Fruit fly (Drosophila melanogaster) whole organism, wandering third instar larva: ENCODE measurements around the gene CG31388.

Experiments
- CG32264 ChIP-seq: fragments of 200-800 bp; sonication (Bioruptor generic); optimal IDR thresholded peaks from 2 replicates; lab custom pipeline; 2016; ENCODE audit warnings: missing biosample characterization, missing genetic modification characterization
- CrebA ChIP-seq: fragments of 200-800 bp; sonication (Bioruptor generic); optimal IDR thresholded peaks from 2 replicates; lab custom pipeline; 2016; ENCODE audit warnings: missing biosample characterization, mild to moderate bottlenecking, missing genetic modification characterization, borderline replicate concordance
- Dfd ChIP-seq: fragments of >200 bp; optimal IDR thresholded peaks from 2 replicates; lab custom pipeline; 2017; ENCODE audit warnings: missing biosample characterization, missing genetic modification characterization
- Dif ChIP-seq: fragments of 200-275, 200-300 bp; sonication (Bioruptor generic); optimal IDR thresholded peaks from 2 replicates; lab custom pipeline; 2018; ENCODE audit warnings: missing biosample characterization, missing genetic modification characterization; ENCODE audit not compliant: partially characterized antibody
- HLH106 ChIP-seq: fragments of 200-800 bp; optimal IDR thresholded peaks from 3 replicates; lab custom pipeline; 2019; ENCODE audit warnings: missing biosample characterization, mild to moderate bottlenecking, missing genetic modification characterization, moderate library complexity
- Hnf4 ChIP-seq: fragments of 200-800 bp; sonication (Bioruptor generic); optimal IDR thresholded peaks from 2 replicates; lab custom pipeline; 2016; ENCODE audit warnings: missing biosample characterization, mild to moderate bottlenecking, missing genetic modification characterization
- Hr78 ChIP-seq: fragments of >200 bp; optimal IDR thresholded peaks from 2 replicates; lab custom pipeline; 2017; ENCODE audit warnings: missing biosample characterization, missing genetic modification characterization
- Jra ChIP-seq: sonication (Bioruptor generic); optimal IDR thresholded peaks from 2 replicates; lab custom pipeline; 2016; ENCODE audit warnings: missing biosample characterization, missing genetic modification characterization
- Mio ChIP-seq: sonication (Bioruptor generic); optimal IDR thresholded peaks from 2 replicates; lab custom pipeline; 2016; ENCODE audit warnings: missing biosample characterization, missing genetic modification characterization
- Myc ChIP-seq: fragments of >200 bp; optimal IDR thresholded peaks from 2 replicates; lab custom pipeline; 2017
- OdsH ChIP-seq: fragments of 200-800 bp; sonication (Bioruptor generic); optimal IDR thresholded peaks from 2 replicates; lab custom pipeline; 2016; ENCODE audit warnings: missing biosample characterization, mild to moderate bottlenecking, missing genetic modification characterization
- Sp1 ChIP-seq: fragments of 200-800 bp; sonication (Bioruptor generic); optimal IDR thresholded peaks from 3 replicates; lab custom pipeline; 2019; ENCODE audit warnings: missing biosample characterization, mild to moderate bottlenecking, missing genetic modification characterization, moderate library complexity
- Vsx2 ChIP-seq: fragments of 200-300, 225-300 bp; sonication (Bioruptor generic); optimal IDR thresholded peaks from 2 replicates; lab custom pipeline; 2018; ENCODE audit warnings: missing biosample characterization, missing genetic modification characterization; ENCODE audit not compliant: partially characterized antibody
- brk ChIP-seq: fragments of 200-800 bp; sonication (Bioruptor generic); optimal IDR thresholded peaks from 2 replicates; lab custom pipeline; 2016; ENCODE audit warnings: missing biosample characterization, mild to moderate bottlenecking, missing genetic modification characterization
- dmrt93B ChIP-seq: fragments of 200-800 bp; sonication (Bioruptor generic); optimal IDR thresholded peaks from 2 replicates; lab custom pipeline; 2018; ENCODE audit warnings: missing biosample characterization, mild to moderate bottlenecking, missing genetic modification characterization
- dsf ChIP-seq: sonication (Bioruptor generic); optimal IDR thresholded peaks from 2 replicates; lab custom pipeline; 2016; ENCODE audit warnings: missing biosample characterization, missing genetic modification characterization, borderline replicate concordance
- foxo ChIP-seq, 2 experiments: fragments of 200-800 bp; sonication (Bioruptor generic); optimal IDR thresholded peaks; 2 replicates in 1 of 2; 3 replicates in 1 of 2; lab custom pipeline; 2016 to 2017; ENCODE audit warnings: missing biosample characterization in 2 of 2, missing genetic modification characterization in 2 of 2
- fru ChIP-seq: fragments of 200-800 bp; sonication (Bioruptor generic); optimal IDR thresholded peaks from 3 replicates; lab custom pipeline; 2016; ENCODE audit warnings: missing biosample characterization, mild to moderate bottlenecking, missing genetic modification characterization
- h ChIP-seq: fragments of 200-800 bp; sonication (Bioruptor generic); optimal IDR thresholded peaks from 3 replicates; lab custom pipeline; 2016; ENCODE audit warnings: missing biosample characterization, mild to moderate bottlenecking, missing genetic modification characterization
- jim ChIP-seq: fragments of 175-275, 200-325 bp; sonication (Bioruptor generic); optimal IDR thresholded peaks from 2 replicates; lab custom pipeline; 2016; ENCODE audit warnings: missing biosample characterization, mild to moderate bottlenecking, missing genetic modification characterization
- lola ChIP-seq: fragments of >200 bp; optimal IDR thresholded peaks from 2 replicates; lab custom pipeline; 2017; ENCODE audit warnings: missing biosample characterization, missing genetic modification characterization
- psq ChIP-seq: fragments of 200-800 bp; sonication (Bioruptor generic); optimal IDR thresholded peaks from 3 replicates; lab custom pipeline; 2017; ENCODE audit warnings: missing biosample characterization, mild to moderate bottlenecking, missing genetic modification characterization, moderate library complexity
- rgr ChIP-seq: fragments of 200-800 bp; sonication (Bioruptor generic); optimal IDR thresholded peaks from 3 replicates; lab custom pipeline; 2016; ENCODE audit warnings: missing biosample characterization, mild to moderate bottlenecking, missing genetic modification characterization
- sage ChIP-seq: fragments of 200-800 bp; sonication (Bioruptor generic); optimal IDR thresholded peaks from 2 replicates; lab custom pipeline; 2016; ENCODE audit warnings: missing biosample characterization, mild to moderate bottlenecking, missing genetic modification characterization
- sv ChIP-seq: fragments of 200-800 bp; sonication (Bioruptor generic); optimal IDR thresholded peaks from 3 replicates; lab custom pipeline; 2016; ENCODE audit warnings: missing biosample characterization, missing genetic modification characterization
- tai ChIP-seq: sonication (Bioruptor generic); optimal IDR thresholded peaks from 2 replicates; lab custom pipeline; 2016; ENCODE audit warnings: missing biosample characterization, missing genetic modification characterization
- usp ChIP-seq: fragments of >200 bp; optimal IDR thresholded peaks from 2 replicates; lab custom pipeline; 2017; ENCODE audit warnings: missing biosample characterization, missing genetic modification characterization
- woc ChIP-seq: sonication (Bioruptor generic); optimal IDR thresholded peaks from 2 replicates; lab custom pipeline; 2016; ENCODE audit warnings: missing biosample characterization, mild to moderate bottlenecking, missing genetic modification characterization

Gene CG31388

dm6 chr3R:11269013-11269412 is 31.4 kb downstream of the CG31388 start (continued):
- TF ChIP-seq OdsH (no peak), Sp1 (GFP tag; lab: Kevin White, UChicago) (peak; percentile 17), Jra (GFP tag; lab: Kevin White, UChicago) (no peak), Dif (no peak), Hr78 (GFP tag; lab: Kevin White, UChicago) (no peak), woc (no peak), lola (GFP tag; lab: Kevin White, UChicago) (no peak), fru (GFP tag; lab: Kevin White, UChicago) (peak; percentile 7)

- peak; percentile 59 for TF ChIP-seq Dfd (GFP tag; lab: Kevin White, UChicago)
- no peak for TF ChIP-seq Sp1 (GFP tag; lab: Kevin White, UChicago)
These were observed 33.0 kb downstream of the CG31388 start for dm6 chr3R:11270574-11270973.

- TF ChIP-seq h (GFP tag; lab: Kevin White, UChicago) (no peak), foxo (GFP tag; optimal IDR thresholded peaks at IDR 0.05; lab: Kevin White, UChicago) (no peak), psq (GFP tag; lab: Kevin White, UChicago) (no peak), Hnf4 (GFP tag; lab: Kevin White, UChicago) (no peak), CrebA (GFP tag; lab: Kevin White, UChicago) (no peak), dsf (GFP tag; lab: Kevin White, UChicago) (no peak), usp (GFP tag; lab: Kevin White, UChicago) (no peak), Jra (GFP tag; lab: Kevin White, UChicago) (no peak), jim (GFP tag; lab: Kevin White, UChicago) (no peak), sv (no peak), Vsx2 (no peak)
- TF ChIP-seq, all 38 proteins: peak for 0
These were observed 35.1 kb downstream of the CG31388 start for dm6 chr3R:11272667-11273066.

- TF ChIP-seq rgr (GFP tag; lab: Kevin White, UChicago) (no peak), Dfd (GFP tag; lab: Kevin White, UChicago) (peak; percentile 82)
These were observed 44.3 kb downstream of the CG31388 start for dm6 chr3R:11281887-11282286.

dm6 chr3R:11286948-11287347 is 49.3 kb downstream of the CG31388 start:
- no peak for TF ChIP-seq CrebA (GFP tag; lab: Kevin White, UChicago)
- TF ChIP-seq Dfd (GFP tag; lab: Kevin White, UChicago) = no peak
- no peak for TF ChIP-seq Sp1 (GFP tag; lab: Kevin White, UChicago)
- TF ChIP-seq fru (GFP tag; lab: Kevin White, UChicago) = no peak
- TF ChIP-seq lola (GFP tag; lab: Kevin White, UChicago) = no peak
- TF ChIP-seq foxo (GFP tag; optimal IDR thresholded peaks at IDR 0.05; lab: Kevin White, UChicago) = no peak
- TF ChIP-seq Hnf4 (GFP tag; lab: Kevin White, UChicago) = no peak
- TF ChIP-seq Myc (lab: Kevin White, UChicago) = no peak
- no peak for TF ChIP-seq HLH106 (tag; lab: Kevin White, UChicago)
- no peak for TF ChIP-seq dsf (GFP tag; lab: Kevin White, UChicago)
- TF ChIP-seq tai (GFP tag; lab: Kevin White, UChicago) = no peak
- no peak for TF ChIP-seq Dif
- TF ChIP-seq brk (GFP tag; lab: Kevin White, UChicago) = no peak
- no peak for TF ChIP-seq sage (GFP tag; lab: Kevin White, UChicago)
- no peak for TF ChIP-seq CG32264
- no peak for TF ChIP-seq dmrt93B (GFP tag; lab: Kevin White, UChicago)
- no peak for TF ChIP-seq h (GFP tag; lab: Kevin White, UChicago)
- no peak for TF ChIP-seq Mio (GFP tag; lab: Kevin White, UChicago)
